Fruit fly (Drosophila melanogaster) whole organism, embryonic: Measurements from ENCODE around the gene CG11279.

ENCODE experiments used
- ATbp ChIP-seq: fragments of 200-800 bp; sonication (Bioruptor generic); optimal IDR thresholded peaks from 2 replicates; lab custom pipeline; 2017; ENCODE audit warnings: missing biosample characterization, mild to moderate bottlenecking, missing genetic modification characterization, missing genetic modification reagents
- Asciz ChIP-seq: fragments of 200-800 bp; sonication (Bioruptor generic); optimal IDR thresholded peaks from 2 replicates; lab custom pipeline; 2017; ENCODE audit warnings: missing biosample characterization, mild to moderate bottlenecking, missing genetic modification characterization, missing genetic modification reagents
- Blimp-1 ChIP-seq: fragments of 200-800 bp; sonication (Bioruptor generic); optimal IDR thresholded peaks from 3 replicates; lab custom pipeline; 2018; ENCODE audit warnings: missing biosample characterization, missing genetic modification characterization, mild to moderate bottlenecking, moderate library complexity, missing genetic modification reagents
- C15 ChIP-seq: fragments of 200-800 bp; sonication (Bioruptor generic); IDR thresholded peaks from 3 replicates; pipeline ENCODE4 v1.3.6; 2022; ENCODE audit warnings: missing biosample characterization, missing genetic modification characterization
- CG11093 ChIP-seq: fragments of 200-800 bp; sonication (Bioruptor generic); IDR thresholded peaks from 3 replicates; pipeline ENCODE4 v1.3.6; 2022; ENCODE audit warnings: missing biosample characterization, missing genetic modification characterization
- CG11696 ChIP-seq: fragments of 200-800 bp; sonication (Bioruptor generic); IDR thresholded peaks from 2 replicates; pipeline ENCODE4 v1.3.6; 2022; ENCODE audit warnings: missing biosample characterization, missing genetic modification characterization
- CG12299 ChIP-seq: fragments of 200-800 bp; sonication (Bioruptor generic); optimal IDR thresholded peaks from 2 replicates; lab custom pipeline; 2018; ENCODE audit warnings: missing biosample characterization, mild to moderate bottlenecking, missing genetic modification characterization
- CG12659 ChIP-seq: fragments of 200-800 bp; sonication (Bioruptor generic); optimal IDR thresholded peaks from 3 replicates; lab custom pipeline; 2017; ENCODE audit warnings: mild to moderate bottlenecking, missing biosample characterization, missing genetic modification reagents, missing genetic modification characterization
- CG15696 ChIP-seq: fragments of 200-800 bp; sonication (Bioruptor generic); optimal IDR thresholded peaks from 2 replicates; lab custom pipeline; 2019; ENCODE audit warnings: missing biosample characterization, mild to moderate bottlenecking, missing genetic modification characterization, moderate library complexity
- CG16813 ChIP-seq: fragments of 200-800 bp; sonication (Bioruptor generic); IDR thresholded peaks from 3 replicates; pipeline ENCODE4 v1.3.6; 2022; ENCODE audit warnings: missing biosample characterization, missing genetic modification characterization; ENCODE audit not compliant: partially characterized antibody
- CG17568 ChIP-seq: fragments of 200-800 bp; sonication (Bioruptor generic); optimal IDR thresholded peaks from 2 replicates; lab custom pipeline; 2018; ENCODE audit warnings: missing biosample characterization, mild to moderate bottlenecking, missing genetic modification characterization, moderate library complexity
- CG18262 ChIP-seq: fragments of 200-800 bp; optimal IDR thresholded peaks from 3 replicates; lab custom pipeline; 2019; ENCODE audit warnings: missing biosample characterization, mild to moderate bottlenecking, missing genetic modification characterization, moderate library complexity
- CG2116 ChIP-seq: fragments of 200-800 bp; sonication (Bioruptor generic); optimal IDR thresholded peaks from 3 replicates; lab custom pipeline; 2018; ENCODE audit warnings: missing biosample characterization, mild to moderate bottlenecking, missing genetic modification characterization
- CG2199 ChIP-seq: fragments of 200-800 bp; sonication (Bioruptor generic); IDR thresholded peaks from 3 replicates; pipeline ENCODE4 v1.3.6; 2022; ENCODE audit warnings: missing biosample characterization, missing genetic modification characterization
- CG32532 ChIP-seq: fragments of 200-800 bp; sonication (Bioruptor generic); IDR thresholded peaks from 2 replicates; pipeline ENCODE4 v1.3.6; 2022; ENCODE audit warnings: missing biosample characterization, missing genetic modification characterization
- CG34376 ChIP-seq: fragments of 200-800 bp; sonication (Bioruptor generic); optimal IDR thresholded peaks from 2 replicates; lab custom pipeline; 2018; ENCODE audit warnings: missing biosample characterization, mild to moderate bottlenecking, missing genetic modification characterization
- CG5180 ChIP-seq: fragments of 200-800 bp; sonication (Bioruptor generic); optimal IDR thresholded peaks from 3 replicates; lab custom pipeline; 2017; ENCODE audit warnings: missing biosample characterization, missing genetic modification characterization, mild to moderate bottlenecking, moderate library complexity, missing genetic modification reagents
- CG7556 ChIP-seq: fragments of 200-800 bp; sonication (Bioruptor generic); optimal IDR thresholded peaks from 2 replicates; lab custom pipeline; 2017; ENCODE audit warnings: missing biosample characterization, mild to moderate bottlenecking, missing genetic modification characterization
- CG7839 ChIP-seq: fragments of 200-800 bp; sonication (Bioruptor generic); optimal IDR thresholded peaks from 3 replicates; lab custom pipeline; 2018; ENCODE audit warnings: missing biosample characterization, mild to moderate bottlenecking, missing genetic modification characterization, moderate library complexity
- CG8924 ChIP-seq: fragments of 200-800 bp; optimal IDR thresholded peaks from 3 replicates; lab custom pipeline; 2019; ENCODE audit warnings: missing biosample characterization, mild to moderate bottlenecking, missing genetic modification characterization, moderate library complexity
- Deaf1 ChIP-seq: fragments of 200-800 bp; optimal IDR thresholded peaks from 3 replicates; lab custom pipeline; 2019; ENCODE audit warnings: missing biosample characterization, mild to moderate bottlenecking, missing genetic modification characterization, moderate library complexity
- Ets97D ChIP-seq: fragments of 200-800 bp; sonication (Bioruptor generic); optimal IDR thresholded peaks from 3 replicates; lab custom pipeline; 2016; ENCODE audit warnings: missing biosample characterization, missing genetic modification characterization
- HLH4C ChIP-seq: fragments of 200-800 bp; sonication (Bioruptor generic); IDR thresholded peaks from 3 replicates; pipeline ENCODE4 v1.3.6; 2022; ENCODE audit warnings: missing biosample characterization, missing genetic modification characterization; ENCODE audit not compliant: partially characterized antibody
- Hey ChIP-seq: fragments of 200-800 bp; sonication (Bioruptor generic); optimal IDR thresholded peaks from 3 replicates; lab custom pipeline; 2018; ENCODE audit warnings: missing biosample characterization, mild to moderate bottlenecking, missing genetic modification characterization
- HmgZ ChIP-seq: fragments of 200-800 bp; sonication (Bioruptor generic); optimal IDR thresholded peaks from 2 replicates; lab custom pipeline; 2018; ENCODE audit warnings: missing biosample characterization, mild to moderate bottlenecking, missing genetic modification characterization
- Jarid2 ChIP-seq: fragments of 200-800 bp; sonication (Bioruptor generic); optimal IDR thresholded peaks from 3 replicates; lab custom pipeline; 2017; ENCODE audit warnings: mild to moderate bottlenecking, missing biosample characterization, missing genetic modification reagents, missing genetic modification characterization
- Mad ChIP-seq: fragments of 200-800 bp; sonication (Bioruptor generic); optimal IDR thresholded peaks from 2 replicates; lab custom pipeline; 2016; ENCODE audit warnings: missing biosample characterization, missing genetic modification characterization
- Mes4 ChIP-seq: fragments of 200-800 bp; sonication (Bioruptor generic); optimal IDR thresholded peaks from 2 replicates; lab custom pipeline; 2016; ENCODE audit warnings: missing biosample characterization, missing genetic modification characterization
- NC2α ChIP-seq: fragments of 200-800 bp; sonication (Bioruptor generic); optimal IDR thresholded peaks from 2 replicates; lab custom pipeline; 2016; ENCODE audit warnings: missing biosample characterization, missing genetic modification characterization
- Ssrp ChIP-seq: fragments of 200-800 bp; sonication (Bioruptor generic); optimal IDR thresholded peaks from 2 replicates; lab custom pipeline; 2018; ENCODE audit warnings: missing biosample characterization, mild to moderate bottlenecking, missing genetic modification characterization, moderate library complexity
- aop ChIP-seq: fragments of 200-800 bp; sonication (Bioruptor generic); IDR thresholded peaks from 2 replicates; pipeline ENCODE4 v1.3.6; 2022; ENCODE audit warnings: missing biosample characterization, missing genetic modification characterization
- ato ChIP-seq: fragments of 200-800 bp; sonication (Bioruptor generic); IDR thresholded peaks from 2 replicates; pipeline ENCODE4 v1.3.6; 2022; ENCODE audit warnings: missing biosample characterization, missing genetic modification characterization; ENCODE audit not compliant: partially characterized antibody
- br ChIP-seq: fragments of >200 bp; optimal IDR thresholded peaks from 2 replicates; lab custom pipeline; 2017
- caup ChIP-seq: fragments of 200-800 bp; sonication (Bioruptor generic); optimal IDR thresholded peaks from 3 replicates; lab custom pipeline; 2017; ENCODE audit warnings: missing biosample characterization, mild to moderate bottlenecking, missing genetic modification characterization, moderate library complexity; ENCODE audit not compliant: severe bottlenecking
- cg ChIP-seq: fragments of 200-800 bp; sonication (Bioruptor generic); optimal IDR thresholded peaks from 3 replicates; lab custom pipeline; 2019; ENCODE audit warnings: missing biosample characterization, mild to moderate bottlenecking, missing genetic modification characterization, moderate library complexity
- chm ChIP-seq: fragments of 200-800 bp; sonication (Bioruptor generic); IDR thresholded peaks from 2 replicates; pipeline ENCODE4 v1.3.6; 2022; ENCODE audit warnings: missing biosample characterization, missing genetic modification characterization
- croc ChIP-seq: fragments of 200-800 bp; sonication (Bioruptor generic); conservative IDR thresholded peaks from 3 replicates; pipeline ENCODE4 v1.3.6; 2022; ENCODE audit warnings: missing biosample characterization, missing genetic modification characterization
- dati ChIP-seq: fragments of 200-800 bp; sonication (Bioruptor generic); IDR thresholded peaks from 2 replicates; pipeline ENCODE4 v1.3.6; 2022; ENCODE audit warnings: missing biosample characterization, missing genetic modification characterization
- ems ChIP-seq: fragments of 200-800 bp; sonication (Bioruptor generic); optimal IDR thresholded peaks from 3 replicates; lab custom pipeline; 2016; ENCODE audit warnings: missing biosample characterization, missing genetic modification characterization
- gcm ChIP-seq: fragments of 200-800 bp; sonication (Bioruptor generic); optimal IDR thresholded peaks from 2 replicates; lab custom pipeline; 2019; ENCODE audit warnings: missing biosample characterization, mild to moderate bottlenecking, missing genetic modification characterization, moderate library complexity
- gfzf ChIP-seq: fragments of 200-800 bp; sonication (Bioruptor generic); optimal IDR thresholded peaks from 2 replicates; lab custom pipeline; 2016; ENCODE audit warnings: missing biosample characterization, mild to moderate bottlenecking, missing genetic modification characterization, moderate library complexity
- ind ChIP-seq: fragments of 200-800 bp; sonication (Bioruptor generic); optimal IDR thresholded peaks from 3 replicates; lab custom pipeline; 2016; ENCODE audit warnings: missing biosample characterization, missing genetic modification characterization
- luna ChIP-seq: fragments of 200-800 bp; sonication (Bioruptor generic); optimal IDR thresholded peaks from 2 replicates; lab custom pipeline; 2016; ENCODE audit warnings: missing biosample characterization, missing genetic modification characterization
- mirr ChIP-seq: fragments of 200-800 bp; sonication (Bioruptor generic); optimal IDR thresholded peaks from 3 replicates; lab custom pipeline; 2018; ENCODE audit warnings: missing biosample characterization, mild to moderate bottlenecking, missing genetic modification characterization
- pita ChIP-seq: fragments of 200-800 bp; sonication (Bioruptor generic); optimal IDR thresholded peaks from 2 replicates; lab custom pipeline; 2017; ENCODE audit warnings: missing biosample characterization, mild to moderate bottlenecking, missing genetic modification characterization
- salm ChIP-seq: fragments of 200-800 bp; sonication (Bioruptor generic); optimal IDR thresholded peaks from 2 replicates; lab custom pipeline; 2018; ENCODE audit warnings: missing biosample characterization, mild to moderate bottlenecking, missing genetic modification characterization
- sisA ChIP-seq: fragments of 200-800 bp; sonication (Bioruptor generic); IDR thresholded peaks from 2 replicates; pipeline ENCODE4 v1.3.6; 2022; ENCODE audit warnings: missing biosample characterization, missing genetic modification characterization
- zfh1 ChIP-seq: fragments of 200-800 bp; sonication (Bioruptor generic); IDR thresholded peaks from 3 replicates; pipeline ENCODE4 v1.3.6; 2022; ENCODE audit warnings: missing biosample characterization, missing genetic modification characterization

The CG11279 gene

dm6 chr3L:13041292-13042067 lies 5.3 kb upstream of the CG11279 start, which contains the start of gene RpS4 (continued):
- TF ChIP-seq CG18262 (tag; lab: Kevin White, UChicago), result peak; percentile 68
- TF ChIP-seq croc (GFP tag; lab: Robert Waterston, UW), result peak; percentile 56
- TF ChIP-seq Deaf1, result peak; percentile 44
- peak; percentile 73 for TF ChIP-seq CG8924 (tag; lab: Kevin White, UChicago)
- TF ChIP-seq CG11696 (GFP tag; lab: Robert Waterston, UW), result peak; percentile 65
- TF ChIP-seq aop (GFP tag; lab: Robert Waterston, UW), result no peak
- TF ChIP-seq Mes4 (GFP tag; lab: Kevin White, UChicago), result peak; percentile 95
- TF ChIP-seq dati, result peak; percentile 79
- TF ChIP-seq ems (GFP tag; lab: Kevin White, UChicago), result peak; percentile 79
- TF ChIP-seq Asciz, result peak; percentile 93
- TF ChIP-seq Blimp-1 (GFP tag; lab: Kevin White, UChicago), result peak; percentile 50
- TF ChIP-seq Jarid2 (GFP tag; lab: Kevin White, UChicago), result peak; percentile 84
- TF ChIP-seq Hey (tag; lab: Kevin White, UChicago), result peak; percentile 95
- peak; percentile 94 for TF ChIP-seq ATbp (GFP tag; lab: Kevin White, UChicago)
- TF ChIP-seq mirr, result peak; percentile 99
- peak; percentile 61 for TF ChIP-seq NC2α
- TF ChIP-seq CG15696 (tag; lab: Kevin White, UChicago), result peak; percentile 54
- peak; percentile 84 for TF ChIP-seq sisA
- peak; percentile 95 for TF ChIP-seq chm (GFP tag; lab: Robert Waterston, UW)
- TF ChIP-seq CG2116 (GFP tag; lab: Kevin White, UChicago), result peak; percentile 98
- TF ChIP-seq CG32532 (GFP tag; lab: Robert Waterston, UW), result peak; percentile 92
- peak; percentile 99 for TF ChIP-seq Ets97D (GFP tag; lab: Kevin White, UChicago)
- peak; percentile 98 for TF ChIP-seq caup (GFP tag; lab: Kevin White, UChicago)
- peak; percentile 42 for TF ChIP-seq Ssrp (tag; lab: Kevin White, UChicago)
- TF ChIP-seq CG16813 (GFP tag; lab: Robert Waterston, UW), result peak; percentile 51
- TF ChIP-seq HLH4C (GFP tag; lab: Robert Waterston, UW), result peak; percentile 35; the same call in 1 of the 3 replicates
- peak; percentile 91 for TF ChIP-seq gcm (GFP tag; lab: Kevin White, UChicago)
- peak; percentile 99 for TF ChIP-seq CG34376 (GFP tag; lab: Kevin White, UChicago)
- peak; percentile 35; the same call in 1 of the 2 replicates for TF ChIP-seq ato
- TF ChIP-seq CG17568 (GFP tag; lab: Kevin White, UChicago), result peak; percentile 96
- peak; percentile 92 for TF ChIP-seq HmgZ (tag; lab: Kevin White, UChicago)
- no peak for TF ChIP-seq cg
- TF ChIP-seq gfzf (GFP tag; lab: Kevin White, UChicago), result peak; percentile 92
- TF ChIP-seq zfh1 (GFP tag; lab: Robert Waterston, UW), result peak; percentile 92
- TF ChIP-seq salm (tag; lab: Kevin White, UChicago), result peak; percentile 88
- TF ChIP-seq CG7556 (GFP tag; lab: Kevin White, UChicago), result peak; percentile 64
- peak; percentile 80 for TF ChIP-seq CG7839 (tag; lab: Kevin White, UChicago)
- peak; percentile 70 for TF ChIP-seq ind
- TF ChIP-seq br (lab: Kevin White, UChicago), result no peak
- TF ChIP-seq CG12659 (GFP tag; lab: Kevin White, UChicago), result peak; percentile 95
- peak; percentile 69 for TF ChIP-seq luna (GFP tag; lab: Kevin White, UChicago)
- TF ChIP-seq CG2199 (GFP tag; lab: Robert Waterston, UW), result peak; percentile 86; the same call in 2 of the 3 replicates
- peak; percentile 82 for TF ChIP-seq CG5180
- peak; percentile 85 for TF ChIP-seq CG12299 (tag; lab: Kevin White, UChicago)
- peak; percentile 21 for TF ChIP-seq pita (GFP tag; lab: Kevin White, UChicago)
- peak; percentile 82 for TF ChIP-seq Mad (GFP tag; lab: Kevin White, UChicago)
- peak; percentile 49; the same call in 2 of the 3 replicates for TF ChIP-seq CG11093 (GFP tag; lab: Robert Waterston, UW)
- TF ChIP-seq C15 (GFP tag; lab: Robert Waterston, UW), result peak; percentile 84
